Worm (Caenorhabditis elegans): ENCODE results near the gene lpr-7.

The lpr-7 gene

DNA sequence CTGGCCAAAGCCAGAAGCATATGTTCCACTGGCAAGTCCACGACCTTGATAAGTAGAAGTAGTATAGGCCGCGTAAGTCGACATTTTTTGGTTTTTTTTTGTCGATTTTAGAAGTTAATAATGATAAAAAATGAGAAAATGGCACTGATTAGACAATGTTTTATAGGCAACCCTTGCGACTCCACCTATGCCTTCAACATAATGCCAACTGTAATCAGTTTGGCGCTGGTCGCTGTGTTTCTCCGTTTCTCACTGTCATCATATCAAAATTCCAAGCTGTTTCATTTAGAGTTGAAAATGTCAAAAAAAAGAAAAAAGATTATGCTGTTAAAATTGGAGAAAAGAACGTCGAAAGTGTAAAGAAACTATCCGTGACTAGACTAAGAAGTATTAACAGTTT is 10.4 kb upstream of the lpr-7 start:
- TF ChIP-seq hlh-26 (GFP tag; conservative IDR thresholded peaks at IDR 0.05), result no peak
- no peak for TF ChIP-seq pha-4 (tag; optimal IDR thresholded peaks at IDR 0.05)
- no peak for TF ChIP-seq tlf-1 (GFP tag; optimal IDR thresholded peaks at IDR 0.05)
- no peak for TF ChIP-seq bed-2 (GFP tag; IDR thresholded peaks at IDR 0.05)
- TF ChIP-seq nhr-80 (tag; optimal IDR thresholded peaks at IDR 0.05), result peak; percentile 93
- no peak for TF ChIP-seq T26A5.8 (tag; optimal IDR thresholded peaks at IDR 0.05)
- TF ChIP-seq C17E4.6 (GFP tag; IDR thresholded peaks at IDR 0.05), result no peak
- no peak for TF ChIP-seq F49E8.2 (tag; optimal IDR thresholded peaks at IDR 0.05; ENCODE audit: insufficient read depth)
- TF ChIP-seq T07F8.4 (tag; optimal IDR thresholded peaks at IDR 0.05), result no peak
- no peak for TF ChIP-seq cebp-1 (GFP tag; IDR thresholded peaks at IDR 0.05)
- TF ChIP-seq cebp-1 (tag; optimal IDR thresholded peaks at IDR 0.05), result peak; percentile 2
- TF ChIP-seq madf-10 (tag; optimal IDR thresholded peaks at IDR 0.05), result no peak
- TF ChIP-seq snpc-4 (GFP tag; optimal IDR thresholded peaks at IDR 0.05), result no peak
- no peak for TF ChIP-seq snpc-4 (tag; optimal IDR thresholded peaks at IDR 0.05)
- TF ChIP-seq tbp1 (GFP tag; optimal IDR thresholded peaks at IDR 0.05), result no peak
- TF ChIP-seq hmg-20 (GFP tag; IDR thresholded peaks at IDR 0.05), result no peak
- TF ChIP-seq K12H6.12 (tag; optimal IDR thresholded peaks at IDR 0.05), result no peak
- TF ChIP-seq let-607 (tag; optimal IDR thresholded peaks at IDR 0.05), result peak; percentile 80 to 90
- TF ChIP-seq lin-35 (GFP tag; optimal IDR thresholded peaks at IDR 0.05), result no peak

ce11 chrX:646493-646892 is 9.5 kb upstream of the lpr-7 start:
- TF ChIP-seq repo-1 (tag; optimal IDR thresholded peaks at IDR 0.05) (no peak), rpc-1 (optimal IDR thresholded peaks at IDR 0.05) (no peak), rpc-1 (tag; optimal IDR thresholded peaks at IDR 0.05) (no peak), ceh-58 (GFP tag; IDR thresholded peaks at IDR 0.05) (no peak), nhr-80 (tag; optimal IDR thresholded peaks at IDR 0.05) (peak; percentile 63), dpff-1 (tag; optimal IDR thresholded peaks at IDR 0.05) (no peak)

- TF ChIP-seq nhr-80 (tag; optimal IDR thresholded peaks at IDR 0.05) (peak; percentile 72), snpc-4 (GFP tag; optimal IDR thresholded peaks at IDR 0.05) (no peak), snpc-4 (tag; optimal IDR thresholded peaks at IDR 0.05) (peak in 1 of 4 experiments; percentile 32), zfh-2 (GFP tag; conservative IDR thresholded peaks at IDR 0.05) (no peak)
Observed at ce11 chrX:651616-652015, 4.4 kb upstream of the lpr-7 start.

DNA sequence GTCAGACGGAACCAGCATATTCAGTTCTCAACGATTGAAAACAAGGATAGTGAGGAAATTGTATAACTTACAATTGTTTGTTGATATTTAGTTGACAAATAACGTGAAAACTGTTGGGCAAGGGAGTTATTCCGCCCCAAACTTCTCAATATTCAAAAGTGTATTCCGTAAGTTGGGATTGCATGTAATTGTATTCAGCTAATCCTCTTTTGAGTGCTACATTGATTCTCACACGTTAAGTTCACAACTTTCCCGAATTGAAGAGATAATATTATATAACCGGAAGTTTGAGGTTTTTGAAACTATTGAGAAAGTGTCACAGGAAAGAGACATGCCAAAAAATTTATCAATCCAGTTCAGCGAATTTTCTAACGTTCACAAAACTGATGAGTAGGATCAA is 1.2 kb upstream of the lpr-7 start, which contains the start of gene ifc-2:
TSS of gene ifc-2 (minus strand) at position 101 of the 400 bp plus-strand sequence.
- TF ChIP-seq nhr-80 (tag; optimal IDR thresholded peaks at IDR 0.05), result no peak
- TF ChIP-seq chd-7 (tag; optimal IDR thresholded peaks at IDR 0.05), result no peak
- TF ChIP-seq ztf-6 (GFP tag; IDR thresholded peaks at IDR 0.05), result no peak
- TF ChIP-seq lin-54 (GFP tag; optimal IDR thresholded peaks at IDR 0.05), result no peak
- no peak for TF ChIP-seq lin-40 (tag; optimal IDR thresholded peaks at IDR 0.05)
- no peak for TF ChIP-seq F23B12.7 (tag; optimal IDR thresholded peaks at IDR 0.05; ENCODE audit: insufficient read depth)
- no peak for TF ChIP-seq rec-8 (tag; optimal IDR thresholded peaks at IDR 0.05)
- no peak for TF ChIP-seq F22D6.2 (tag; optimal IDR thresholded peaks at IDR 0.05)
- TF ChIP-seq pha-4 (tag; optimal IDR thresholded peaks at IDR 0.05), result no peak
- no peak for TF ChIP-seq dpff-1 (tag; optimal IDR thresholded peaks at IDR 0.05)
- TF ChIP-seq egrh-3 (GFP tag; IDR thresholded peaks at IDR 0.05), result no peak
- no peak for TF ChIP-seq F57C9.4 (tag; optimal IDR thresholded peaks at IDR 0.05)
- TF ChIP-seq rcor-1 (GFP tag; IDR thresholded peaks at IDR 0.05), result no peak

Measured in whole organism, young adult.